Worm (Caenorhabditis elegans): ENCODE results near the gene twk-13.

- no peak for TF ChIP-seq dao-5 (tag; optimal IDR thresholded peaks at IDR 0.05)
- TF ChIP-seq him-1 (tag; optimal IDR thresholded peaks at IDR 0.05) = peak; percentile 18
- TF ChIP-seq W03F9.2 (tag; optimal IDR thresholded peaks at IDR 0.05) = no peak
These were observed 23.4 kb downstream of the twk-13 start for ce11 chrV:12314413-12314812.

Measured in whole organism, L4/young adult.